Fruit fly (Drosophila melanogaster) whole organism, embryonic: ENCODE data around the gene Ada1-2.

Experiments used
- ATbp ChIP-seq: fragments of 200-800 bp; sonication (Bioruptor generic); optimal IDR thresholded peaks from 2 replicates; lab custom pipeline; 2017; ENCODE audit warnings: missing biosample characterization, mild to moderate bottlenecking, missing genetic modification characterization, missing genetic modification reagents
- CG10979 ChIP-seq: fragments of 200-800 bp; sonication (Bioruptor generic); optimal IDR thresholded peaks from 2 replicates; lab custom pipeline; 2018; ENCODE audit warnings: missing biosample characterization, mild to moderate bottlenecking, missing genetic modification characterization, moderate library complexity
- CG11695 ChIP-seq: fragments of 200-800 bp; sonication (Bioruptor generic); IDR thresholded peaks from 3 replicates; pipeline ENCODE4 v1.3.6; 2022; ENCODE audit warnings: missing biosample characterization, missing genetic modification characterization
- CG12219 ChIP-seq: fragments of 200-800 bp; sonication (Bioruptor generic); optimal IDR thresholded peaks from 3 replicates; lab custom pipeline; 2018; ENCODE audit warnings: missing biosample characterization, mild to moderate bottlenecking, missing genetic modification characterization
- CG14050 ChIP-seq: fragments of 200-800 bp; sonication (Bioruptor generic); IDR thresholded peaks from 3 replicates; pipeline ENCODE4 v1.3.6; 2022; ENCODE audit warnings: missing biosample characterization, missing genetic modification characterization
- CG14667 ChIP-seq: fragments of 200-800 bp; sonication (Bioruptor generic); IDR thresholded peaks from 2 replicates; pipeline ENCODE4 v1.3.6; 2022; ENCODE audit warnings: missing biosample characterization, missing genetic modification characterization
- CG17568 ChIP-seq: fragments of 200-800 bp; sonication (Bioruptor generic); optimal IDR thresholded peaks from 2 replicates; lab custom pipeline; 2018; ENCODE audit warnings: missing biosample characterization, mild to moderate bottlenecking, missing genetic modification characterization, moderate library complexity
- CG18764 ChIP-seq: fragments of 200-800 bp; sonication (Bioruptor generic); optimal IDR thresholded peaks from 3 replicates; lab custom pipeline; 2016; ENCODE audit warnings: missing biosample characterization, missing genetic modification characterization
- CG30431 ChIP-seq: fragments of 200-800 bp; sonication (Bioruptor generic); optimal IDR thresholded peaks from 2 replicates; lab custom pipeline; 2017; ENCODE audit warnings: missing biosample characterization, missing genetic modification characterization
- CG32767 ChIP-seq: fragments of 200-800 bp; sonication (Bioruptor generic); IDR thresholded peaks from 2 replicates; pipeline ENCODE4 v1.3.6; 2022; ENCODE audit warnings: missing biosample characterization, missing genetic modification characterization
- CG3726 ChIP-seq: fragments of 200-800 bp; sonication (Bioruptor generic); IDR thresholded peaks from 3 replicates; pipeline ENCODE4, ENCODE4 v1.3.6; 2022; ENCODE audit warnings: missing biosample characterization, missing genetic modification characterization
- CG4282 ChIP-seq: fragments of 200-800 bp; sonication (Bioruptor generic); optimal IDR thresholded peaks from 2 replicates; lab custom pipeline; 2016; ENCODE audit warnings: missing biosample characterization, missing genetic modification characterization
- CG4328 ChIP-seq: fragments of 200-800 bp; sonication (Bioruptor generic); optimal IDR thresholded peaks from 3 replicates; lab custom pipeline; 2017; ENCODE audit warnings: missing biosample characterization, missing genetic modification reagents, missing genetic modification characterization
- CG4707 ChIP-seq: fragments of 200-800 bp; sonication (Bioruptor generic); optimal IDR thresholded peaks from 2 replicates; lab custom pipeline; 2018; ENCODE audit warnings: missing biosample characterization, mild to moderate bottlenecking, missing genetic modification characterization, moderate library complexity
- CG6765 ChIP-seq: fragments of 200-800 bp; sonication (Bioruptor generic); optimal IDR thresholded peaks from 3 replicates; lab custom pipeline; 2017; ENCODE audit warnings: missing biosample characterization, mild to moderate bottlenecking, missing genetic modification characterization
- CG6791 ChIP-seq: fragments of 200-800 bp; sonication (Bioruptor generic); IDR thresholded peaks from 3 replicates; pipeline ENCODE4 v1.3.6; 2022; ENCODE audit warnings: missing biosample characterization, missing genetic modification characterization; ENCODE audit not compliant: partially characterized antibody
- CG7839 ChIP-seq: fragments of 200-800 bp; sonication (Bioruptor generic); optimal IDR thresholded peaks from 3 replicates; lab custom pipeline; 2018; ENCODE audit warnings: missing biosample characterization, mild to moderate bottlenecking, missing genetic modification characterization, moderate library complexity
- CG8478 ChIP-seq: fragments of >200 bp; optimal IDR thresholded peaks from 2 replicates; lab custom pipeline; 2018
- CG9932 ChIP-seq: fragments of 200-800 bp; sonication (Bioruptor generic); IDR thresholded peaks from 2 replicates; pipeline ENCODE4 v1.3.6; 2022; ENCODE audit warnings: missing biosample characterization, missing genetic modification characterization
- Camta ChIP-seq: fragments of 200-800 bp; sonication (Bioruptor generic); optimal IDR thresholded peaks from 2 replicates; lab custom pipeline; 2016; ENCODE audit warnings: missing biosample characterization, missing genetic modification characterization
- CkIIα-i1 ChIP-seq: fragments of 200-800 bp; sonication (Bioruptor generic); IDR thresholded peaks from 2 replicates; pipeline ENCODE4 v1.3.6; 2022; ENCODE audit warnings: missing biosample characterization, missing genetic modification characterization
- Dad ChIP-seq: fragments of 200-800 bp; sonication (Bioruptor generic); optimal IDR thresholded peaks from 3 replicates; lab custom pipeline; 2016; ENCODE audit warnings: missing biosample characterization, missing genetic modification characterization
- Dll ChIP-seq: fragments of 200-800 bp; sonication (Bioruptor generic); IDR thresholded peaks from 4 replicates; pipeline ENCODE4 v1.3.6; 2022; ENCODE audit warnings: missing biosample characterization, missing genetic modification characterization; ENCODE audit not compliant: partially characterized antibody
- GATAe ChIP-seq: fragments of 200-800 bp; sonication (Bioruptor generic); conservative IDR thresholded peaks from 2 replicates; pipeline ENCODE4 v1.3.6; 2022; ENCODE audit warnings: missing biosample characterization, missing genetic modification characterization
- Jarid2 ChIP-seq: fragments of 200-800 bp; sonication (Bioruptor generic); optimal IDR thresholded peaks from 3 replicates; lab custom pipeline; 2017; ENCODE audit warnings: mild to moderate bottlenecking, missing biosample characterization, missing genetic modification reagents, missing genetic modification characterization
- Lhr ChIP-seq: fragments of 200-800 bp; sonication (Bioruptor generic); optimal IDR thresholded peaks from 3 replicates; lab custom pipeline; 2017; ENCODE audit warnings: mild to moderate bottlenecking, missing biosample characterization, missing genetic modification reagents, missing genetic modification characterization
- Lpt ChIP-seq: fragments of >200 bp; optimal IDR thresholded peaks from 2 replicates; lab custom pipeline; 2018; ENCODE audit warnings: missing biosample characterization, missing genetic modification characterization
- NfI ChIP-seq: fragments of 200-800 bp; sonication (Bioruptor generic); optimal IDR thresholded peaks from 3 replicates; lab custom pipeline; 2018; ENCODE audit warnings: missing biosample characterization, mild to moderate bottlenecking, missing genetic modification characterization, moderate library complexity
- Optix ChIP-seq: fragments of 200-800 bp; sonication (Bioruptor generic); IDR thresholded peaks from 3 replicates; pipeline ENCODE4 v1.3.6; 2022; ENCODE audit warnings: missing biosample characterization, missing genetic modification characterization
- Rx ChIP-seq: fragments of 200-800 bp; sonication (Bioruptor generic); IDR thresholded peaks from 2 replicates; pipeline ENCODE4 v1.3.6; 2022; ENCODE audit warnings: missing biosample characterization, missing genetic modification characterization
- Tbp ChIP-seq: fragments of >200 bp; optimal IDR thresholded peaks from 2 replicates; lab custom pipeline; 2018; ENCODE audit warnings: missing biosample characterization, missing genetic modification characterization
- Xbp1 ChIP-seq: fragments of 200-800 bp; sonication (Bioruptor generic); optimal IDR thresholded peaks from 3 replicates; lab custom pipeline; 2016; ENCODE audit warnings: missing biosample characterization, mild to moderate bottlenecking, missing genetic modification characterization
- al ChIP-seq: fragments of 200-800 bp; sonication (Bioruptor generic); IDR thresholded peaks from 2 replicates; pipeline ENCODE4 v1.3.6; 2022; ENCODE audit warnings: missing biosample characterization, missing genetic modification characterization
- da ChIP-seq: fragments of 200-800 bp; sonication (Bioruptor generic); optimal IDR thresholded peaks from 2 replicates; lab custom pipeline; 2016; ENCODE audit warnings: missing biosample characterization, missing genetic modification characterization
- esg ChIP-seq: fragments of 200-800 bp; sonication (Bioruptor generic); conservative IDR thresholded peaks from 2 replicates; pipeline ENCODE4 v1.3.6; 2022; ENCODE audit warnings: missing biosample characterization, missing genetic modification characterization
- fd96Cb ChIP-seq: fragments of 200-800 bp; sonication (Bioruptor generic); optimal IDR thresholded peaks from 2 replicates; lab custom pipeline; 2018; ENCODE audit warnings: missing biosample characterization, mild to moderate bottlenecking, missing genetic modification characterization, moderate library complexity
- kah ChIP-seq: fragments of 200-800 bp; sonication (Bioruptor generic); optimal IDR thresholded peaks from 2 replicates; lab custom pipeline; 2018; ENCODE audit warnings: missing biosample characterization, mild to moderate bottlenecking, missing genetic modification characterization
- lilli ChIP-seq: fragments of 200-800 bp; sonication (Bioruptor generic); optimal IDR thresholded peaks from 3 replicates; lab custom pipeline; 2016; ENCODE audit warnings: missing biosample characterization, missing genetic modification characterization
- lov ChIP-seq, 2 experiments: fragments of 200-800 bp in 1 of 2; fragments of >200 bp in 1 of 2; sonication (Bioruptor generic) in 1 of 2; IDR thresholded peaks in 1 of 2; optimal IDR thresholded peaks in 1 of 2; 2 replicates in 1 of 2; 3 replicates in 1 of 2; pipeline versions ENCODE4 v1.3.6 to Lab custom; 2017 to 2022; ENCODE audit warnings: missing biosample characterization in 1 of 2, missing genetic modification characterization in 1 of 2
- org-1 ChIP-seq: fragments of 200-800 bp; sonication (Bioruptor generic); optimal IDR thresholded peaks from 2 replicates; lab custom pipeline; 2017; ENCODE audit warnings: missing biosample characterization, missing genetic modification characterization
- row ChIP-seq: fragments of 200-800 bp; sonication (Bioruptor generic); IDR thresholded peaks from 3 replicates; pipeline ENCODE4 v1.3.6; 2022; ENCODE audit warnings: missing biosample characterization, missing genetic modification characterization
- salm ChIP-seq: fragments of 200-800 bp; sonication (Bioruptor generic); optimal IDR thresholded peaks from 2 replicates; lab custom pipeline; 2018; ENCODE audit warnings: missing biosample characterization, mild to moderate bottlenecking, missing genetic modification characterization
- sc ChIP-seq, 3 experiments: fragments of >200 bp in 2 of 3; fragments of 200-800 bp in 1 of 3; sonication (Bioruptor generic) in 1 of 3; optimal IDR thresholded peaks; 2 replicates in 2 of 3; 3 replicates in 1 of 3; lab custom pipeline; 2017; ENCODE audit warnings: mild to moderate bottlenecking in 1 of 3, missing biosample characterization in 1 of 3, missing genetic modification characterization in 1 of 3, missing genetic modification reagents in 1 of 3
- sens-2 ChIP-seq: fragments of 200-800 bp; sonication (Bioruptor generic); IDR thresholded peaks from 2 replicates; pipeline ENCODE4 v1.3.6; 2022; ENCODE audit warnings: missing biosample characterization, missing genetic modification characterization
- seq ChIP-seq: fragments of 200-800 bp; sonication (Bioruptor generic); IDR thresholded peaks from 2 replicates; pipeline ENCODE4 v1.3.6; 2022; ENCODE audit warnings: missing biosample characterization, missing genetic modification characterization
- slbo ChIP-seq: fragments of 200-800 bp; sonication (Bioruptor generic); IDR thresholded peaks from 2 replicates; pipeline ENCODE4 v1.3.6; 2022; ENCODE audit warnings: missing biosample characterization, missing genetic modification characterization
- ssp ChIP-seq: fragments of 200-800 bp; sonication (Bioruptor generic); IDR thresholded peaks from 2 replicates; pipeline ENCODE4 v1.3.6; 2022; ENCODE audit warnings: missing biosample characterization, missing genetic modification characterization
- unc-4 ChIP-seq: fragments of 200-800 bp; sonication (Bioruptor generic); IDR thresholded peaks from 2 replicates; pipeline ENCODE4 v1.3.6; 2022; ENCODE audit warnings: missing biosample characterization, missing genetic modification characterization; ENCODE audit not compliant: partially characterized antibody
- unpg ChIP-seq: fragments of 200-800 bp; sonication (Bioruptor generic); optimal IDR thresholded peaks from 3 replicates; lab custom pipeline; 2018; ENCODE audit warnings: missing biosample characterization, mild to moderate bottlenecking, missing genetic modification characterization, moderate library complexity
- zen2 ChIP-seq: fragments of 200-800 bp; sonication (Bioruptor generic); IDR thresholded peaks from 3 replicates; pipeline ENCODE4 v1.3.6; 2022; ENCODE audit warnings: missing biosample characterization, missing genetic modification characterization; ENCODE audit not compliant: partially characterized antibody
- zfh2 ChIP-seq: fragments of 200-800 bp; sonication (Bioruptor generic); optimal IDR thresholded peaks from 2 replicates; lab custom pipeline; 2016; ENCODE audit warnings: missing biosample characterization, missing genetic modification characterization

The Ada1-2 gene

DNA sequence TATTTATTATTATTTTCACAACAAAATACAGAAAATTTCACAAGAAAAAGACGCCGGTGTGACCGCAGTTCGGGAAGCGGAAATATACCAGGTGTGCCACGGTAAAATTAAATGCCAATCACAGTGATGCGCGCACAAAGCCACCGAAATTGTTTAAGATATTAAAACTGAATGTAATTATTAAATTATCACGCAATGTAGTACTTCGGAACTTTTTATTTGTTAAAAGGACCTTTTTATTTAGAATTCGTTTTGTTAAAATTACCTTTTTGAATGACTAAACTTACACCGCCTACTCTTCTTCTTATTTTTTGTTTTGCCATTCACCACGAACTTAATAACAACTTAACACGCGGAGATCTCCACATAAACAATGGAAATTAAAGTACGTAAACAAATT is 4.8 kb upstream of the Ada1-2 start, which contains the start of the genes CG6686 and CG34163 (continued):
- TF ChIP-seq Tbp (peak; percentile 36), Rx (GFP tag; lab: Robert Waterston, UW) (no peak), unc-4 (GFP tag; lab: Robert Waterston, UW) (no peak), CG4707 (no peak), al (GFP tag; lab: Robert Waterston, UW) (peak; percentile 37; the same call in 1 of the 2 replicates), kah (no peak), CG7839 (tag; lab: Kevin White, UChicago) (peak; percentile 45), lilli (GFP tag; lab: Kevin White, UChicago) (peak; percentile 80), zen2 (GFP tag; lab: Robert Waterston, UW) (no peak), sens-2 (no peak), row (GFP tag; lab: Robert Waterston, UW) (peak; percentile 69), CG14050 (GFP tag; lab: Robert Waterston, UW) (no peak), NfI (GFP tag; lab: Kevin White, UChicago) (peak; percentile 35), CG11695 (GFP tag; lab: Robert Waterston, UW) (no peak), CG4328 (peak; percentile 29), CG6765 (GFP tag; lab: Kevin White, UChicago) (no peak), CG12219 (no peak), lov (optimal IDR thresholded peaks at IDR 0.05; lab: Kevin White, UChicago) (no peak), lov (GFP tag; IDR thresholded peaks at IDR 0.05; lab: Robert Waterston, UW) (no peak), CG32767 (no peak), Camta (peak; percentile 51), da (no peak), fd96Cb (no peak), CG8478 (lab: Kevin White, UChicago) (no peak), CG14667 (GFP tag; lab: Robert Waterston, UW) (peak; percentile 20; the same call in 1 of the 2 replicates), esg (GFP tag; lab: Robert Waterston, UW) (no peak), Lhr (peak; percentile 64), Dll (GFP tag; lab: Robert Waterston, UW) (0 out of 4 replicates have a peak, but pooled peaks have one; percentile 35), CG3726 (GFP tag; lab: Robert Waterston, UW) (no peak), CG17568 (GFP tag; lab: Kevin White, UChicago) (no peak), Dad (GFP tag; lab: Kevin White, UChicago) (peak; percentile 48), unpg (GFP tag; lab: Kevin White, UChicago) (peak; percentile 52), Optix (GFP tag; lab: Robert Waterston, UW) (no peak), ssp (GFP tag; lab: Robert Waterston, UW) (no peak), seq (GFP tag; lab: Robert Waterston, UW) (no peak), CG6791 (no peak), GATAe (GFP tag; lab: Robert Waterston, UW) (no peak), CG30431 (GFP tag; lab: Kevin White, UChicago) (no peak), ATbp (no peak), salm (tag; lab: Kevin White, UChicago) (no peak), sc (optimal IDR thresholded peaks at IDR 0.05; lab: Kevin White, UChicago) (no peak), sc (GFP tag; optimal IDR thresholded peaks at IDR 0.05; lab: Kevin White, UChicago) (no peak), zfh2 (peak; percentile 67), CG9932 (GFP tag; lab: Robert Waterston, UW) (peak; percentile 56), CG4282 (GFP tag; lab: Kevin White, UChicago) (no peak), CkIIα-i1 (GFP tag; lab: Robert Waterston, UW) (no peak), Jarid2 (GFP tag; lab: Kevin White, UChicago) (no peak), Xbp1 (peak; percentile 61), org-1 (GFP tag; lab: Kevin White, UChicago) (no peak), CG18764 (GFP tag; lab: Kevin White, UChicago) (peak; percentile 14), slbo (GFP tag; lab: Robert Waterston, UW) (peak; percentile 66; the same call in 1 of the 2 replicates), CG10979 (tag; lab: Kevin White, UChicago) (peak; percentile 34), Lpt (no peak)
